Worm (Caenorhabditis elegans): ENCODE data around the gene ZK1055.4.

DNA sequence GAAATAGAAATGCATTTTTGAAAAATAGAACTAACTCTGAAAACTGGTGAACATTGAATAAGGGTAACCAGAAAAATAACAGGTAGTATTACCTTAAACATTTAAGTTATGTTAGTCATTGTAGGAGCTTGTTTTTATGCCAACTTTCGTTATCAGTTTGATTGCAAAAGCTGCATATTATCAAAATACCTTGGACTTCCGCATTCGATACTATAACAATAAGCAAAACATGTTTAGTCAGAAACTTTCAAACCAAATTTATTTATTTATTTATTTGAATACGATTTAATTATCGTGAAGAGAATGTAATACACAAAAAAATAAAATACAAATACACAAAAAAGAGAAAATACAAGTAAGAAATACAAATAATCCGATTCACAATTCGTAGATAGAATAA lies 27.6 kb upstream of the ZK1055.4 start, which contains the start of gene K04A8.19:
- no peak for TF ChIP-seq T23F11.4 (GFP tag; optimal IDR thresholded peaks at IDR 0.05)
- no peak for TF ChIP-seq ref-2 (tag; optimal IDR thresholded peaks at IDR 0.05)
- no peak for TF ChIP-seq pha-4 (tag; optimal IDR thresholded peaks at IDR 0.05)
- no peak for TF ChIP-seq pha-2 (tag; optimal IDR thresholded peaks at IDR 0.05)
- no peak for TF ChIP-seq hlh-30 (tag; optimal IDR thresholded peaks at IDR 0.05; ENCODE audit: insufficient read depth)
- TF ChIP-seq che-1 (tag; optimal IDR thresholded peaks at IDR 0.05), result no peak
- TF ChIP-seq dve-1 (tag; optimal IDR thresholded peaks at IDR 0.05), result no peak
- no peak for TF ChIP-seq ceh-22 (tag; optimal IDR thresholded peaks at IDR 0.05)
- no peak for TF ChIP-seq unc-3 (GFP tag; conservative IDR thresholded peaks at IDR 0.05)
- no peak for TF ChIP-seq unc-3 (tag; optimal IDR thresholded peaks at IDR 0.05)
- no peak for TF ChIP-seq F13H6.1 (tag; optimal IDR thresholded peaks at IDR 0.05)
- TF ChIP-seq syd-9 (tag; optimal IDR thresholded peaks at IDR 0.05), result no peak

All from whole organism, late embryonic.